Fruit fly (Drosophila melanogaster) whole organism, larva: ENCODE measurements around the gene CG14736.

Experiments used
- noc ChIP-seq: fragments of 200-800 bp; sonication (Bioruptor generic); optimal IDR thresholded peaks from 3 replicates; lab custom pipeline; 2019; ENCODE audit warnings: missing biosample characterization, mild to moderate bottlenecking, missing genetic modification characterization, moderate library complexity

The CG14736 gene

dm6 chr3R:12083537-12083936 is 43.2 kb downstream of the CG14736 start:
- peak; percentile 54 for TF ChIP-seq noc

DNA sequence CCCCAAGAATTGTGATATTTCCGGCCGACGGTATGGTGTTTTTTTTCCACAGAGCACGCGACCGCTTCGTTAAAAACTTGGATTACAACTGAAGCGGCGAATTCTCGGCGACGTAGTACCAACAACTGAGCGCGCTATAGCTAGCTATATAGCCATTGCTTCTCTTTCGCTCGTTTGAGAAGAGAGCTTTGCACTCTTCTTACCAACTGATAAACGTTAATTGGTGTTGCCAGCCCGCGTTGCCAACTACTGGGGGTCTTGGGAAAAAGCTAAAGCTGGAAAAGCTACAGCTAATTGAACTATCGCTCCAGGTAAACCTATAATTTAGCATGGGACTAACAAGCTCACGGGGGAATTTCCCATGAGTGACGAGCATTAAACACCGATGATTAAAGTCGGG is 50.2 kb downstream of the CG14736 start, which contains the start of gene ATP8B:
TSS of gene ATP8B (minus strand) at position 64 of the 400 bp plus-strand sequence.
- no peak for TF ChIP-seq noc
